Worm (Caenorhabditis elegans): ENCODE data around the gene cyp-33E2.

- TF ChIP-seq med-1 (GFP tag; optimal IDR thresholded peaks at IDR 0.05; ENCODE audit: insufficient read depth) (no peak), flt-1 (GFP tag; IDR thresholded peaks at IDR 0.05) (no peak), ztf-23 (GFP tag; IDR thresholded peaks at IDR 0.05) (no peak), klf-2 (GFP tag; conservative IDR thresholded peaks at IDR 0.05) (no peak), cog-1 (tag; optimal IDR thresholded peaks at IDR 0.05) (no peak), ref-1 (GFP tag; conservative IDR thresholded peaks at IDR 0.05) (no peak), tab-1 (GFP tag; IDR thresholded peaks at IDR 0.05) (no peak), T22C8.4 (GFP tag; IDR thresholded peaks at IDR 0.05) (no peak)
These were observed 16.4 kb upstream of the cyp-33E2 start, which contains the start of gene clec-181 for ce11 chrIV:8595767-8596166.

All from whole organism, midembryonic.